Worm (Caenorhabditis elegans) whole organism, midembryonic: ENCODE results near the gene F46B6.5.

Experiments used
- flt-1 ChIP-seq: fragments of 200-800 bp; sonication (Bioruptor generic); IDR thresholded peaks from 2 replicates; pipeline ENCODE4 v1.3.6; 2022; ENCODE audit warnings: missing genetic modification characterization, missing compliant biosample characterization
- ref-1 ChIP-seq: fragments of 200-800 bp; sonication (Bioruptor generic); conservative IDR thresholded peaks from 2 replicates; pipeline ENCODE4 v1.3.6; 2022; ENCODE audit warnings: missing genetic modification reagents, missing genetic modification characterization, missing compliant biosample characterization

ce11 chrV:9775734-9776133, 7.1 kb downstream of the F46B6.5 start, which contains the start of gene F46B6.12:
- TF ChIP-seq flt-1 (GFP tag; lab: Robert Waterston, UW) (no peak), ref-1 (GFP tag; lab: Robert Waterston, UW) (no peak)
